Worm (Caenorhabditis elegans) whole organism, L1 larva: ENCODE data around the gene E02H4.4.

Experiments used
- C04F5.9 ChIP-seq: sonication (generic microtip); optimal IDR thresholded peaks from 2 replicates; lab custom pipeline; 2016; ENCODE audit warnings: missing genetic modification characterization, missing compliant biosample characterization
- C34B4.2 ChIP-seq: sonication (generic microtip); optimal IDR thresholded peaks from 2 replicates; lab custom pipeline; 2017; ENCODE audit warnings: mild to moderate bottlenecking, missing genetic modification characterization, missing compliant biosample characterization
- Y116A8C.19 ChIP-seq: sonication (generic microtip); optimal IDR thresholded peaks from 2 replicates; lab custom pipeline; 2016; ENCODE audit warnings: missing compliant biosample characterization, missing genetic modification characterization, borderline replicate concordance
- aly-2 ChIP-seq: fragments of 150-350 bp; optimal IDR thresholded peaks from 2 replicates; lab custom pipeline; 2014; ENCODE audit warnings: missing biosample characterization, missing genetic modification characterization
- ama-1 ChIP-seq: fragments of 150-350 bp; optimal IDR thresholded peaks from 2 replicates; lab custom pipeline; 2014
- ceh-8 ChIP-seq: fragments of 200-800 bp; sonication (Bioruptor generic); optimal IDR thresholded peaks from 2 replicates; lab custom pipeline; 2018; ENCODE audit warnings: mild to moderate bottlenecking, missing genetic modification characterization, moderate library complexity, missing compliant biosample characterization
- ces-1 ChIP-seq: fragments of 150-350 bp; optimal IDR thresholded peaks from 2 replicates; lab custom pipeline; 2014; ENCODE audit warnings: missing biosample characterization, missing genetic modification reagents, missing genetic modification characterization
- dpl-1 ChIP-seq, 3 experiments: fragments of 150-350 bp in 2 of 3; sonication (generic microtip) in 1 of 3; optimal IDR thresholded peaks; 2 replicates each; lab custom pipeline; 2014 to 2017; ENCODE audit warnings: missing biosample characterization in 3 of 3, missing genetic modification characterization in 3 of 3, missing genetic modification reagents in 3 of 3
- dsc-1 ChIP-seq: sonication (generic microtip); optimal IDR thresholded peaks from 2 replicates; lab custom pipeline; 2016; ENCODE audit warnings: mild to moderate bottlenecking, missing genetic modification characterization, missing compliant biosample characterization
- efl-1 ChIP-seq, 4 experiments: fragments of 150-350 bp; optimal IDR thresholded peaks in 3 of 4; peaks in 1 of 4; 1 replicate in 1 of 4; 2 replicates in 3 of 4; lab custom pipeline; 2014; ENCODE audit warnings: missing biosample characterization in 2 of 4, missing genetic modification characterization in 2 of 4, missing genetic modification reagents in 2 of 4
- egl-13 ChIP-seq: sonication (generic microtip); optimal IDR thresholded peaks from 2 replicates; lab custom pipeline; 2016; ENCODE audit warnings: missing genotype, missing genetic modification reagents, missing genetic modification characterization, missing compliant biosample characterization
- elt-2 ChIP-seq: sonication (generic microtip); optimal IDR thresholded peaks from 2 replicates; lab custom pipeline; 2016; ENCODE audit warnings: missing genetic modification characterization, mild to moderate bottlenecking, inconsistent platforms, missing compliant biosample characterization, missing genetic modification reagents
- elt-3 ChIP-seq, 6 experiments: fragments of 150-350 bp in 1 of 6; sonication (generic microtip); optimal IDR thresholded peaks; 2 replicates each; lab custom pipeline; 2017 to 2018; ENCODE audit warnings: missing biosample characterization in 6 of 6, missing genetic modification characterization in 6 of 6, inconsistent platforms in 1 of 6
- ets-5 ChIP-seq: fragments of 200-800 bp; sonication (Bioruptor generic); IDR thresholded peaks from 2 replicates; pipeline ENCODE4 v1.3.6; 2022; ENCODE audit warnings: missing genetic modification characterization, missing compliant biosample characterization
- fkh-4 ChIP-seq: sonication (generic microtip); optimal IDR thresholded peaks from 2 replicates; lab custom pipeline; 2016; ENCODE audit warnings: missing compliant biosample characterization, missing genetic modification characterization, borderline replicate concordance
- fos-1 ChIP-seq: fragments of 150-350 bp; optimal IDR thresholded peaks from 2 replicates; lab custom pipeline; 2014; ENCODE audit warnings: missing biosample characterization, missing genetic modification characterization
- grh-1 ChIP-seq: fragments of 200-800 bp; sonication (Bioruptor generic); IDR thresholded peaks from 2 replicates; pipeline ENCODE4 v1.3.6; 2022; ENCODE audit warnings: missing genetic modification reagents, missing genetic modification characterization, missing compliant biosample characterization
- hlh-17 ChIP-seq: fragments of 200-800 bp; sonication (Bioruptor generic); optimal IDR thresholded peaks from 2 replicates; lab custom pipeline; 2018; ENCODE audit warnings: missing genetic modification characterization, mild to moderate bottlenecking, missing compliant biosample characterization, moderate library complexity, borderline replicate concordance
- hpl-2 ChIP-seq: fragments of 150-350 bp; optimal IDR thresholded peaks from 2 replicates; lab custom pipeline; 2014; ENCODE audit warnings: missing biosample characterization, missing genetic modification reagents, missing genetic modification characterization
- irx-1 ChIP-seq: sonication (generic microtip); optimal IDR thresholded peaks from 2 replicates; lab custom pipeline; 2016; ENCODE audit warnings: missing genetic modification characterization, missing compliant biosample characterization
- isw-1 ChIP-seq: fragments of 200-800 bp; sonication (Bioruptor generic); IDR thresholded peaks from 2 replicates; pipeline ENCODE4 v1.3.6; 2022; ENCODE audit warnings: missing genetic modification characterization, missing compliant biosample characterization
- jun-1 ChIP-seq: fragments of 150-350 bp; optimal IDR thresholded peaks from 2 replicates; lab custom pipeline; 2014; ENCODE audit warnings: missing biosample characterization, missing genetic modification reagents, missing genetic modification characterization
- lin-13 ChIP-seq: fragments of 150-350 bp; optimal IDR thresholded peaks from 2 replicates; lab custom pipeline; 2014; ENCODE audit warnings: missing biosample characterization, missing genetic modification reagents, missing genetic modification characterization
- lin-15B ChIP-seq: fragments of 150-350 bp; sonication (generic microtip); optimal IDR thresholded peaks from 3 replicates; lab custom pipeline; 2014; ENCODE audit warnings: missing biosample characterization, missing genetic modification characterization
- lir-3 ChIP-seq: sonication (generic microtip); optimal IDR thresholded peaks from 2 replicates; lab custom pipeline; 2016; ENCODE audit warnings: mild to moderate bottlenecking, missing genetic modification characterization, moderate library complexity, missing compliant biosample characterization; ENCODE audit not compliant: poor library complexity
- lsy-2 ChIP-seq, 2 experiments: fragments of 150-350 bp; optimal IDR thresholded peaks; 2 replicates each; lab custom pipeline; 2014; ENCODE audit warnings: missing biosample characterization in 2 of 2, missing genetic modification characterization in 2 of 2
- mab-9 ChIP-seq: fragments of 200-800 bp; sonication (Bioruptor generic); IDR thresholded peaks from 2 replicates; pipeline ENCODE4 v1.3.6; 2022; ENCODE audit warnings: missing genetic modification reagents, missing genetic modification characterization, missing compliant biosample characterization
- mdl-1 ChIP-seq, 2 experiments: fragments of 150-350 bp; optimal IDR thresholded peaks; 2 replicates each; lab custom pipeline; 2014 to 2017; ENCODE audit warnings: missing biosample characterization in 2 of 2, missing genetic modification characterization in 2 of 2, inconsistent platforms in 1 of 2
- mef-2 ChIP-seq: fragments of 150-350 bp; optimal IDR thresholded peaks from 2 replicates; lab custom pipeline; 2014; ENCODE audit warnings: missing biosample characterization, missing genetic modification characterization
- nhr-11 ChIP-seq: fragments of 150-350 bp; optimal IDR thresholded peaks from 2 replicates; lab custom pipeline; 2014; ENCODE audit warnings: missing biosample characterization, missing genetic modification characterization
- nhr-237 ChIP-seq: fragments of 150-350 bp; optimal IDR thresholded peaks from 2 replicates; lab custom pipeline; 2014; ENCODE audit warnings: missing biosample characterization, missing genetic modification characterization
- nhr-28 ChIP-seq: fragments of 150-350 bp; optimal IDR thresholded peaks from 2 replicates; lab custom pipeline; 2014; ENCODE audit warnings: missing biosample characterization, missing genetic modification characterization
- nhr-47 ChIP-seq: sonication (generic microtip); optimal IDR thresholded peaks from 2 replicates; lab custom pipeline; 2016; ENCODE audit warnings: mild to moderate bottlenecking, missing genetic modification characterization, moderate library complexity, missing compliant biosample characterization
- nhr-71 ChIP-seq: sonication (generic microtip); optimal IDR thresholded peaks from 2 replicates; lab custom pipeline; 2016; ENCODE audit warnings: mild to moderate bottlenecking, missing genetic modification characterization, moderate library complexity, missing compliant biosample characterization
- nhr-77 ChIP-seq: fragments of 150-350 bp; optimal IDR thresholded peaks from 2 replicates; lab custom pipeline; 2014; ENCODE audit warnings: missing biosample characterization, missing genetic modification characterization
- nhr-84 ChIP-seq: sonication (generic microtip); optimal IDR thresholded peaks from 2 replicates; lab custom pipeline; 2017; ENCODE audit warnings: missing biosample characterization, missing genetic modification characterization
- nhr-90 ChIP-seq: sonication (generic microtip); optimal IDR thresholded peaks from 2 replicates; lab custom pipeline; 2016; ENCODE audit warnings: mild to moderate bottlenecking, missing genetic modification characterization, missing compliant biosample characterization; ENCODE audit not compliant: poor library complexity
- pag-3 ChIP-seq: sonication (generic microtip); optimal IDR thresholded peaks from 2 replicates; lab custom pipeline; 2017; ENCODE audit warnings: missing genetic modification characterization, mild to moderate bottlenecking, missing compliant biosample characterization, antibody characterized with exemption, borderline replicate concordance; ENCODE audit not compliant: insufficient read depth
- pax-3 ChIP-seq: fragments of 200-800 bp; sonication (Bioruptor generic); optimal IDR thresholded peaks from 2 replicates; lab custom pipeline; 2018; ENCODE audit warnings: mild to moderate bottlenecking, missing genetic modification characterization, moderate library complexity, missing compliant biosample characterization
- rnt-1 ChIP-seq: sonication (generic microtip); optimal IDR thresholded peaks from 2 replicates; lab custom pipeline; 2016; ENCODE audit warnings: mild to moderate bottlenecking, missing genetic modification characterization, moderate library complexity, missing compliant biosample characterization
- skn-1 ChIP-seq: fragments of 150-350 bp; optimal IDR thresholded peaks from 2 replicates; lab custom pipeline; 2014; ENCODE audit warnings: missing biosample characterization, missing genetic modification characterization
- snpc-4 ChIP-seq: fragments of 150-350 bp; optimal IDR thresholded peaks from 2 replicates; lab custom pipeline; 2014; ENCODE audit warnings: missing biosample characterization, missing genetic modification characterization
- sox-4 ChIP-seq: sonication (generic microtip); optimal IDR thresholded peaks from 2 replicates; lab custom pipeline; 2016; ENCODE audit warnings: missing genetic modification characterization, missing compliant biosample characterization
- sptf-1 ChIP-seq: fragments of 150-350 bp; optimal IDR thresholded peaks from 2 replicates; lab custom pipeline; 2014; ENCODE audit warnings: missing biosample characterization, missing genetic modification characterization
- sup-37 ChIP-seq: fragments of 200-800 bp; sonication (Bioruptor generic); optimal IDR thresholded peaks from 2 replicates; lab custom pipeline; 2018; ENCODE audit warnings: mild to moderate bottlenecking, missing genetic modification characterization, missing compliant biosample characterization
- swsn-7 ChIP-seq: sonication (generic microtip); optimal IDR thresholded peaks from 2 replicates; lab custom pipeline; 2016; ENCODE audit warnings: missing genetic modification characterization, missing compliant biosample characterization
- tbx-2 ChIP-seq: sonication (generic microtip); optimal IDR thresholded peaks from 2 replicates; lab custom pipeline; 2016; ENCODE audit warnings: missing genetic modification characterization, missing compliant biosample characterization
- tlp-1 ChIP-seq: fragments of 150-350 bp; optimal IDR thresholded peaks from 2 replicates; lab custom pipeline; 2014; ENCODE audit warnings: missing biosample characterization, missing genetic modification characterization
- unc-130 ChIP-seq: fragments of 150-350 bp; optimal IDR thresholded peaks from 2 replicates; lab custom pipeline; 2017; ENCODE audit warnings: missing biosample characterization, missing genetic modification characterization, inconsistent platforms
- unc-62 ChIP-seq: fragments of 150-350 bp; optimal IDR thresholded peaks from 2 replicates; lab custom pipeline; 2014; ENCODE audit warnings: missing biosample characterization, missing genetic modification reagents, missing genetic modification characterization
- vab-15 ChIP-seq: sonication (generic microtip); optimal IDR thresholded peaks from 2 replicates; lab custom pipeline; 2017; ENCODE audit warnings: missing genotype, mild to moderate bottlenecking, missing genetic modification characterization, missing compliant biosample characterization
- xbp-1 ChIP-seq: sonication (generic microtip); optimal IDR thresholded peaks from 2 replicates; lab custom pipeline; 2016; ENCODE audit warnings: missing genetic modification characterization, missing compliant biosample characterization
- zag-1 ChIP-seq: fragments of 150-350 bp; optimal IDR thresholded peaks from 2 replicates; lab custom pipeline; 2014; ENCODE audit warnings: missing biosample characterization, missing genetic modification characterization

The E02H4.4 gene

ce11 chrX:14297209-14297608, 39.4 kb downstream of the E02H4.4 start (continued):
- TF ChIP-seq nhr-237 (tag; lab: Kevin White, UChicago), result no peak
- no peak for TF ChIP-seq egl-13 (tag; lab: Kevin White, UChicago)
- TF ChIP-seq nhr-90, result peak; percentile 52
- peak; percentile 73 for TF ChIP-seq dsc-1 (tag; lab: Kevin White, UChicago)
- TF ChIP-seq zag-1, result no peak
- TF ChIP-seq lsy-2 (tag; optimal IDR thresholded peaks at IDR 0.05; lab: Kevin White, UChicago), result peak; percentile 60 to 72
- peak; percentile 56 for TF ChIP-seq fos-1 (tag; lab: Kevin White, UChicago)
- TF ChIP-seq xbp-1, result peak; percentile 57
- TF ChIP-seq C34B4.2 (tag; lab: Kevin White, UChicago), result no peak
- no peak for TF ChIP-seq ces-1 (GFP tag; lab: Kevin White, UChicago)
- peak; percentile 88 for TF ChIP-seq nhr-71 (tag; lab: Kevin White, UChicago)
- TF ChIP-seq aly-2, result no peak
- TF ChIP-seq sox-4 (tag; lab: Kevin White, UChicago), result no peak
- peak; percentile 27 for TF ChIP-seq fkh-4
- peak; percentile 76 for TF ChIP-seq tbx-2 (tag; lab: Kevin White, UChicago)
- no peak for TF ChIP-seq ets-5 (GFP tag; lab: Robert Waterston, UW)
- no peak for TF ChIP-seq sup-37
- peak; percentile 74 for TF ChIP-seq nhr-47 (tag; lab: Kevin White, UChicago)
- TF ChIP-seq Y116A8C.19 (tag; lab: Kevin White, UChicago), result no peak
- peak; percentile 16 for TF ChIP-seq C04F5.9 (tag; lab: Kevin White, UChicago)
- TF ChIP-seq sptf-1 (tag; lab: Kevin White, UChicago), result no peak
- TF ChIP-seq lin-13, result no peak
- no peak for TF ChIP-seq pax-3 (tag; lab: Kevin White, UChicago)
- no peak for TF ChIP-seq snpc-4 (tag; lab: Kevin White, UChicago)
- peak; percentile 41 for TF ChIP-seq isw-1
- no peak for TF ChIP-seq elt-2
- TF ChIP-seq unc-62 (GFP tag; lab: Kevin White, UChicago), result no peak
- TF ChIP-seq hpl-2 (GFP tag; lab: Kevin White, UChicago), result no peak
- no peak for TF ChIP-seq lin-15B
- TF ChIP-seq skn-1 (tag; lab: Kevin White, UChicago), result peak; percentile 33
- no peak for TF ChIP-seq mab-9
- no peak for TF ChIP-seq lir-3
- peak; percentile 30 to 43 (median 32) for TF ChIP-seq dpl-1 (GFP tag; optimal IDR thresholded peaks at IDR 0.05; lab: Kevin White, UChicago)
- TF ChIP-seq pag-3 (tag; lab: Kevin White, UChicago), result peak; percentile 46
- TF ChIP-seq unc-130 (tag; lab: Kevin White, UChicago), result no peak
- no peak for TF ChIP-seq elt-3 (tag; optimal IDR thresholded peaks at IDR 0.05; lab: Kevin White, UChicago)
- TF ChIP-seq ceh-8 (GFP tag; lab: Kevin White, UChicago), result peak; percentile 54
- no peak for TF ChIP-seq vab-15 (tag; lab: Kevin White, UChicago)
- TF ChIP-seq rnt-1 (tag; lab: Kevin White, UChicago), result peak; percentile 79
- no peak for TF ChIP-seq nhr-28 (tag; lab: Kevin White, UChicago)
- TF ChIP-seq grh-1 (GFP tag; lab: Robert Waterston, UW), result 0 out of 2 replicates have a peak, but pooled peaks have one; percentile 28
- TF ChIP-seq swsn-7 (tag; lab: Kevin White, UChicago), result peak; percentile 75
- TF ChIP-seq hlh-17 (GFP tag; lab: Kevin White, UChicago), result no peak
- TF ChIP-seq irx-1 (tag; lab: Kevin White, UChicago), result peak; percentile 53
- TF ChIP-seq nhr-11 (tag; lab: Kevin White, UChicago), result no peak
- TF ChIP-seq tlp-1 (tag; lab: Kevin White, UChicago), result no peak
- no peak for TF ChIP-seq nhr-84 (tag; lab: Kevin White, UChicago)
- no peak for TF ChIP-seq mef-2 (tag; lab: Kevin White, UChicago)
- peak in 1 of 2 experiments; percentile 72 for TF ChIP-seq mdl-1 (tag; optimal IDR thresholded peaks at IDR 0.05; lab: Kevin White, UChicago)
- peak; percentile 38 for TF ChIP-seq jun-1 (tag; lab: Kevin White, UChicago)
- peak; percentile 45 for TF ChIP-seq nhr-77
- no peak for TF ChIP-seq ama-1 (lab: Kevin White, UChicago)
- TF ChIP-seq efl-1 (optimal IDR thresholded peaks at IDR 0.05; lab: Kevin White, UChicago), result peak; percentile 62 to 84
- TF ChIP-seq efl-1 (GFP tag; optimal IDR thresholded peaks at IDR 0.05 in 1 of 2; lab: Kevin White, UChicago), result peak; percentile 5 to 84
